Worm (Caenorhabditis elegans): ENCODE measurements around the gene ZK1321.1.

ce11 chrII:9706207-9706606, 47.6 kb upstream of the ZK1321.1 start, which contains the start of gene Y53C12A.3:
- TF ChIP-seq scrt-1 (GFP tag; IDR thresholded peaks at IDR 0.05) (no peak), B0310.2 (tag; optimal IDR thresholded peaks at IDR 0.05) (no peak), flt-1 (GFP tag; IDR thresholded peaks at IDR 0.05) (no peak), pes-1 (GFP tag; IDR thresholded peaks at IDR 0.05) (no peak), hnd-1 (tag; optimal IDR thresholded peaks at IDR 0.05) (no peak), ama-1 (optimal IDR thresholded peaks at IDR 0.05) (no peak), tbx-37 (GFP tag; conservative IDR thresholded peaks at IDR 0.05) (no peak), tbx-11 (GFP tag; IDR thresholded peaks at IDR 0.05) (no peak), tra-4 (tag; optimal IDR thresholded peaks at IDR 0.05) (no peak), hmbx-1 (tag; optimal IDR thresholded peaks at IDR 0.05) (no peak)

All from whole organism, early embryonic.